Worm (Caenorhabditis elegans) whole organism, L3 larva: ENCODE measurements around the gene Y9C2UA.1.

Experiments
- aly-2 ChIP-seq: fragments of 150-350 bp; optimal IDR thresholded peaks from 2 replicates; lab custom pipeline; 2014; ENCODE audit warnings: missing biosample characterization, missing genetic modification characterization
- ama-1 ChIP-seq: fragments of 150-350 bp; optimal IDR thresholded peaks from 2 replicates; lab custom pipeline; 2018
- ceh-16 ChIP-seq: sonication (generic microtip); optimal IDR thresholded peaks from 2 replicates; lab custom pipeline; 2017; ENCODE audit warnings: missing biosample characterization, missing genetic modification characterization
- ceh-82 ChIP-seq: fragments of 150-350 bp; optimal IDR thresholded peaks from 2 replicates; lab custom pipeline; 2014; ENCODE audit warnings: missing biosample characterization, missing genetic modification characterization
- ceh-9 ChIP-seq: sonication (generic microtip); optimal IDR thresholded peaks from 2 replicates; lab custom pipeline; 2018; ENCODE audit warnings: missing biosample characterization, missing genetic modification characterization
- daf-12 ChIP-seq: fragments of 150-350 bp; optimal IDR thresholded peaks from 2 replicates; lab custom pipeline; 2014; ENCODE audit warnings: missing biosample characterization, missing genetic modification reagents, missing genetic modification characterization
- egl-27 ChIP-seq: sonication (generic microtip); optimal IDR thresholded peaks from 4 replicates; lab custom pipeline; 2017; ENCODE audit warnings: missing biosample characterization, missing genetic modification reagents, missing genetic modification characterization
- egl-5 ChIP-seq: fragments of 150-350 bp; optimal IDR thresholded peaks from 2 replicates; lab custom pipeline; 2017; ENCODE audit warnings: missing biosample characterization, missing genetic modification reagents, missing genetic modification characterization, inconsistent platforms
- elt-2 ChIP-seq: sonication (generic microtip); optimal IDR thresholded peaks from 2 replicates; lab custom pipeline; 2016; ENCODE audit warnings: missing genetic modification reagents, mild to moderate bottlenecking, missing genetic modification characterization, missing compliant biosample characterization
- elt-3 ChIP-seq, 3 experiments: fragments of 150-350 bp in 1 of 3; sonication (generic microtip) in 2 of 3; optimal IDR thresholded peaks; 2 replicates in 2 of 3; 4 replicates in 1 of 3; lab custom pipeline; 2014 to 2017; ENCODE audit warnings: missing biosample characterization in 3 of 3, missing genetic modification characterization in 3 of 3
- fkh-10 ChIP-seq: sonication (generic microtip); optimal IDR thresholded peaks from 2 replicates; lab custom pipeline; 2017; ENCODE audit warnings: missing biosample characterization, missing genetic modification reagents, missing genetic modification characterization
- fkh-2 ChIP-seq: fragments of 150-350 bp; optimal IDR thresholded peaks from 2 replicates; lab custom pipeline; 2014; ENCODE audit warnings: missing biosample characterization, missing genetic modification reagents, missing genetic modification characterization
- fos-1 ChIP-seq: fragments of 150-350 bp; optimal IDR thresholded peaks from 2 replicates; lab custom pipeline; 2014; ENCODE audit warnings: missing biosample characterization, missing genetic modification characterization
- lin-15B ChIP-seq: fragments of 150-350 bp; optimal IDR thresholded peaks from 2 replicates; lab custom pipeline; 2014; ENCODE audit warnings: missing biosample characterization, missing genetic modification characterization
- lin-39 ChIP-seq: fragments of 150-350 bp; optimal IDR thresholded peaks from 2 replicates; lab custom pipeline; 2018; ENCODE audit warnings: missing biosample characterization, missing genetic modification reagents, missing genetic modification characterization
- mml-1 ChIP-seq: fragments of 150-350 bp; sonication (generic microtip); optimal IDR thresholded peaks from 3 replicates; lab custom pipeline; 2014; ENCODE audit warnings: missing biosample characterization, missing genetic modification characterization
- nfya-1 ChIP-seq: sonication (generic microtip); optimal IDR thresholded peaks from 2 replicates; lab custom pipeline; 2017; ENCODE audit warnings: missing genetic modification characterization, mild to moderate bottlenecking, missing compliant biosample characterization, antibody characterized with exemption, moderate library complexity; ENCODE audit not compliant: insufficient read depth
- nhr-25 ChIP-seq: sonication (generic microtip); optimal IDR thresholded peaks from 2 replicates; lab custom pipeline; 2017; ENCODE audit warnings: missing biosample characterization, missing genetic modification characterization
- nhr-28 ChIP-seq: fragments of 150-350 bp; optimal IDR thresholded peaks from 2 replicates; lab custom pipeline; 2014; ENCODE audit warnings: missing biosample characterization, missing genetic modification characterization
- nhr-43 ChIP-seq: sonication (generic microtip); optimal IDR thresholded peaks from 2 replicates; lab custom pipeline; 2016; ENCODE audit warnings: mild to moderate bottlenecking, missing genetic modification characterization, missing compliant biosample characterization; ENCODE audit not compliant: poor library complexity, severe bottlenecking
- nhr-77 ChIP-seq: fragments of 150-350 bp; optimal IDR thresholded peaks from 2 replicates; lab custom pipeline; 2014; ENCODE audit warnings: missing biosample characterization, missing genetic modification characterization
- pha-4 ChIP-seq: fragments of 150-350 bp; optimal IDR thresholded peaks from 2 replicates; lab custom pipeline; 2014; ENCODE audit warnings: missing biosample characterization, missing genetic modification reagents, missing genetic modification characterization
- pqm-1 ChIP-seq: fragments of 150-350 bp; optimal IDR thresholded peaks from 2 replicates; lab custom pipeline; 2017; ENCODE audit warnings: missing biosample characterization, missing genetic modification characterization, inconsistent platforms
- sea-2 ChIP-seq: fragments of 150-350 bp; sonication (generic microtip); optimal IDR thresholded peaks from 4 replicates; lab custom pipeline; 2014; ENCODE audit warnings: missing biosample characterization, missing genetic modification reagents, missing genetic modification characterization
- unc-39 ChIP-seq: sonication (generic microtip); optimal IDR thresholded peaks from 4 replicates; lab custom pipeline; 2017; ENCODE audit warnings: missing biosample characterization, missing genetic modification characterization
- unc-62 ChIP-seq: fragments of 150-350 bp; sonication (generic microtip); optimal IDR thresholded peaks from 4 replicates; lab custom pipeline; 2014; ENCODE audit warnings: missing biosample characterization, missing genetic modification reagents, missing genetic modification characterization
- ztf-4 ChIP-seq: fragments of 150-350 bp; optimal IDR thresholded peaks from 2 replicates; lab custom pipeline; 2014; ENCODE audit warnings: missing biosample characterization, missing genetic modification characterization

Y9C2UA.1 gene

DNA sequence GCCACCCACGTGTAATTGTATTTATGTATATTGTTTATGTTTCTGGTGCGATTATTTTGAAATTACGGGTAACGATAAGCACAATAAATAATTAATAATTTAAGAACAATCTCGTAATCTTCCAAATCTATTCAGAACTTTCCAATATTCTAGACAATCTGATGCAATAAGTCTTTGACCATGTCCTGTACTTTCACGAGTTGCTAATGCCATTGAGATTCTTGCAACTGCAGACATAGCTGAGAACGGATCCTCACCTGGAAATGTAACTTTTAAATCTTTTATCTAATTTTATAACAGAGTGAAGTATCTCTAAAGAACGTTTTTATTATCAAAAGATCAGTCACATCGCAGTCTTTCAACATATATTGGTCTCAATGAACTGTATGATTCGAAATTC lies 23.9 kb downstream of the Y9C2UA.1 start:
- TF ChIP-seq sea-2 (GFP tag; lab: Kevin White, UChicago) (no peak), nhr-43 (peak; percentile 1), egl-27 (tag; lab: Kevin White, UChicago) (no peak), ama-1 (lab: Kevin White, UChicago) (peak; percentile 76)

DNA sequence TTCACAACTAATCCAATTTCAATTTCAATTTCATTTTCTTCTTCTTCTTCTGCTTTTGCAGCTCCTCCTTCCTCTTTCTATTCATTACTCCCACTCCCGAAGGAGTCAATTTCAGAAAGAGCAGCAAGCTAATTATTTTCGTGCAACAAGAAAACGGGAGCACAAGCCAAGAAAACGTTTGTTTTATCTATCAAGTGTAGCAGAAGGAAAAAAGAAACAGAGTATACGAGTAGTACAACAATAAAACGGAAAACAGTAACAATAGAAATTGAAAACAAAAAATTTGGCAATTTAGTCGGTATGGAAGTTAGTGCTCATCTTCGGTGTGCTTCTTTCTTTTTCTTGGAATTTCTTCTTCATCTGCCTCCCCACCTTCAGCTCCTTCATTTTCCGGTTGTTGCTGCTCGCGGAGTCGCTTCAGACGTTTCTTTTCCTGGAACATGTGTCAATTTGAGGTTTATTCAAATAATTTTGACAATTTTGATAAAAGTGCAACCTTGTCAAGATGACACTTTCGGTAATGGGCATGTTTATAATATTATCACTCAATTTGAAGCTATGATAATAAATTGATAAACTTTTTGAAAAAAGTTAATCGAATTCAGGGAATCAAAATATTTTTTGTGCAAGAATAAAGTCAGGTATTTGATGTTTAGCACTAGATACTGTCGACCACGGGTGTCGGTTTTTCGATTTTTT lies 26.5 kb downstream of the Y9C2UA.1 start, which contains the start of gene W07A12.8:
Gene W07A12.8 (minus strand): TSS at position 51 of the 699 bp plus-strand sequence.
- TF ChIP-seq ztf-4 (tag; lab: Kevin White, UChicago) (no peak), elt-2 (peak; percentile 39), egl-27 (tag; lab: Kevin White, UChicago) (no peak), unc-62 (GFP tag; lab: Kevin White, UChicago) (no peak)
- TF ChIP-seq, all 47 proteins: peak for 1

ce11 chrII:9167730-9168129 lies 28.3 kb downstream of the Y9C2UA.1 start, which contains the start of gene T23G7.3:
T23G7.3 (minus strand) TSS chrII:9167830.
- no peak for TF ChIP-seq ceh-82 (tag; lab: Kevin White, UChicago)
- TF ChIP-seq unc-39 (tag; lab: Kevin White, UChicago): no peak
- no peak for TF ChIP-seq lin-39 (tag; lab: Kevin White, UChicago)
- TF ChIP-seq fkh-10 (GFP tag; lab: Kevin White, UChicago): no peak
- no peak for TF ChIP-seq elt-3 (tag; optimal IDR thresholded peaks at IDR 0.05; lab: Kevin White, UChicago)
- TF ChIP-seq nhr-25 (tag; lab: Kevin White, UChicago): no peak
- TF ChIP-seq ama-1 (lab: Kevin White, UChicago): no peak
- no peak for TF ChIP-seq daf-12
- TF ChIP-seq elt-2: no peak
- TF ChIP-seq ceh-16 (tag; lab: Kevin White, UChicago): no peak
- TF ChIP-seq fkh-2: no peak
- TF ChIP-seq egl-5 (tag; lab: Kevin White, UChicago): no peak
- TF ChIP-seq fos-1 (tag; lab: Kevin White, UChicago): no peak
- no peak for TF ChIP-seq unc-62 (GFP tag; lab: Kevin White, UChicago)

DNA sequence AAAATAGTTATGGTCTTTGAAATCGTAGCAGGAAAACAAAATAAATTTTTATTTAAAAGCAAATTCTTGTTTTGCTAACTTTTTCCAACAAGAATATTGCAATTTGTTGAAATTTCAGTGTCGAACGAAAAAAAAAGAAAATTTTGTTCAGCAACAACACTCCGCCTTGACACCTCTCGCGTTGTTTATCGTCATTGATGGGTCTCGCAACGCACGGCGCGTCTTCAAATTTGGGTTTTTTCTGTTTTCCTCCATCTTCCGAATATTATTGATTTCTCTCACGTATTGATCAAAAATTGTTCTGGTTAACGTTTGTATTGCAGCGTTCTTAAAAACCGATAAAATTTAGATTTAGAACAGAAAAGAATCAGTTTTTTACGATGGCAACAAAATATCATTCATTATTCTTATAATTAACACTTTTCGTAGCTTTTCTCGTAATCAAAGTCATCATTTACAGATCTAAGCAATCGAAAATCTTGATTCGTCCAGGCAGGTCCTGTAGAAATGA lies 30.1 kb downstream of the Y9C2UA.1 start, which contains the start of gene dpl-1:
Gene dpl-1 (plus strand): TSS at position 461 of the 511 bp plus-strand sequence.
- TF ChIP-seq pha-4 (tag; lab: Kevin White, UChicago) (peak; percentile 74), elt-2 (peak; percentile 21), pqm-1 (no peak), unc-39 (tag; lab: Kevin White, UChicago) (no peak), nhr-28 (tag; lab: Kevin White, UChicago) (no peak), nhr-25 (tag; lab: Kevin White, UChicago) (peak; percentile 47), mml-1 (tag; lab: Kevin White, UChicago) (no peak), nhr-77 (tag; lab: Kevin White, UChicago) (no peak), nfya-1 (tag; lab: Kevin White, UChicago) (peak; percentile 62), egl-5 (tag; lab: Kevin White, UChicago) (peak; percentile 19), ceh-82 (tag; lab: Kevin White, UChicago) (no peak), lin-15B (tag; lab: Kevin White, UChicago) (peak; percentile 63), fkh-2 (no peak), aly-2 (tag; lab: Kevin White, UChicago) (no peak)

DNA sequence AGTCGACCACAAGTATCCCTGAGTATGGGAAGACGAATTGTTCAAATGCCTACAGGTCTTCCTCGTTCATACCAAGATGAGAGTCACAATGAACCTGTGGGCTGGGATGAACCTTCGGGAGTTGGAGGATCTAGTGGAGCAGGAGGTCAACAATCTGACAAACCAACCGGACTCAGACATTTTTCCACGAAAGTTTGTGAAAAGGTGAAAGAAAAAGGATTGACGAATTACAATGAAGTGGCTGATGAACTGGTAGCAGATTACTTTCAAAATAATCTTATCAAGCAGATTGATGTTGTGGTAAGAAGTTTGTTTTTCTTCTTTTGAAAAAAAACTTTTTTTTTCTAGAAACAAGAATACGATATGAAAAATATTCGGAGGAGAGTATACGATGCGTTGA lies 30.6 kb downstream of the Y9C2UA.1 start:
- TF ChIP-seq pqm-1: no peak
- no peak for TF ChIP-seq egl-27 (tag; lab: Kevin White, UChicago)

ce11 chrII:9170851-9171250 lies 31.4 kb downstream of the Y9C2UA.1 start:
- no peak for TF ChIP-seq ceh-9 (tag; lab: Kevin White, UChicago)
- no peak for TF ChIP-seq aly-2 (tag; lab: Kevin White, UChicago)
